Fruit fly (Drosophila melanogaster): Measurements from ENCODE around the gene Pdh.

The Pdh gene

dm6 chr3L:16349686-16350085 lies 4.4 kb downstream of the Pdh start:
- no peak for TF ChIP-seq noc (tag; optimal IDR thresholded peaks at IDR 0.05)

- TF ChIP-seq noc (tag; optimal IDR thresholded peaks at IDR 0.05): no peak
These were observed 6.2 kb downstream of the Pdh start, which contains the start of gene mRpS34 for dm6 chr3L:16347914-16348313. Gene mRpS34 (plus strand): TSS chr3L:16348074.

dm6 chr3L:16346023-16346422 lies 8.1 kb downstream of the Pdh start, which contains the start of gene CG33257:
Gene CG33257 (plus strand): TSS chr3L:16346323.
- no peak for TF ChIP-seq noc (tag; optimal IDR thresholded peaks at IDR 0.05)

dm6 chr3L:16339873-16340272 lies 14.2 kb downstream of the Pdh start:
- no peak for TF ChIP-seq noc (tag; optimal IDR thresholded peaks at IDR 0.05)

dm6 chr3L:16339463-16339862 lies 14.6 kb downstream of the Pdh start:
- no peak for TF ChIP-seq noc (tag; optimal IDR thresholded peaks at IDR 0.05)

dm6 chr3L:16338703-16339102 lies 15.4 kb downstream of the Pdh start, which contains the start of gene CG4998:
Gene CG4998 (plus strand): TSS chr3L:16339003.
- TF ChIP-seq noc (tag; optimal IDR thresholded peaks at IDR 0.05): no peak

dm6 chr3L:16337739-16338138 lies 16.4 kb downstream of the Pdh start:
- TF ChIP-seq noc (tag; optimal IDR thresholded peaks at IDR 0.05): no peak

- TF ChIP-seq noc (tag; optimal IDR thresholded peaks at IDR 0.05): no peak
These were observed 19.2 kb downstream of the Pdh start for dm6 chr3L:16334876-16335275.

- no peak for TF ChIP-seq noc (tag; optimal IDR thresholded peaks at IDR 0.05)
These were observed 21.1 kb downstream of the Pdh start, which contains the start of gene CG13056 for dm6 chr3L:16333013-16333412. Gene CG13056 (plus strand): TSS chr3L:16333313.

dm6 chr3L:16331633-16332032 lies 22.5 kb downstream of the Pdh start, which contains the start of gene retinin:
Gene retinin (plus strand): TSS chr3L:16331933.
- no peak for TF ChIP-seq noc (tag; optimal IDR thresholded peaks at IDR 0.05)

dm6 chr3L:16330740-16331139 lies 23.4 kb downstream of the Pdh start, which contains the start of gene CG33060:
Gene CG33060 (plus strand): TSS chr3L:16331040.
- TF ChIP-seq noc (tag; optimal IDR thresholded peaks at IDR 0.05): no peak

dm6 chr3L:16329495-16329894 lies 24.6 kb downstream of the Pdh start, which contains the start of gene CG33061:
Gene CG33061 (plus strand): TSS chr3L:16329795.
- TF ChIP-seq noc (tag; optimal IDR thresholded peaks at IDR 0.05): no peak

dm6 chr3L:16328207-16328891 lies 25.7 kb downstream of the Pdh start, which contains the start of gene CG13058:
Gene CG13058 (plus strand): TSS chr3L:16328841.
- TF ChIP-seq noc (tag; optimal IDR thresholded peaks at IDR 0.05): peak; percentile 75

- TF ChIP-seq noc (tag; optimal IDR thresholded peaks at IDR 0.05): no peak
These were observed 26.3 kb downstream of the Pdh start, which contains the start of gene CG13038 for dm6 chr3L:16327776-16328175. Gene CG13038 (minus strand): TSS chr3L:16327893.

dm6 chr3L:16326657-16327056 lies 27.4 kb downstream of the Pdh start, which contains the start of the genes CG13040 and CG13039:
Gene CG13040 (minus strand): TSS chr3L:16326757.
Gene CG13039 (minus strand): TSS chr3L:16326762.
- TF ChIP-seq noc (tag; optimal IDR thresholded peaks at IDR 0.05): no peak

- TF ChIP-seq noc (tag; optimal IDR thresholded peaks at IDR 0.05): no peak
These were observed 30.7 kb downstream of the Pdh start, which contains the start of gene CG13059 for dm6 chr3L:16323372-16323771. Gene CG13059 (plus strand): TSS chr3L:16323672.

- no peak for TF ChIP-seq noc (tag; optimal IDR thresholded peaks at IDR 0.05)
These were observed 32.9 kb downstream of the Pdh start, which contains the start of gene CG42718 for dm6 chr3L:16321172-16321571. Gene CG42718 (minus strand): TSS chr3L:16321272.

All from whole organism, larva.